Worm (Caenorhabditis elegans) whole organism, early embryonic: Measurements from ENCODE around the gene lurp-1.

ENCODE experiments used
- B0310.2 ChIP-seq: sonication (generic microtip); optimal IDR thresholded peaks from 2 replicates; lab custom pipeline; 2016; ENCODE audit warnings: mild to moderate bottlenecking, missing genetic modification characterization, missing compliant biosample characterization
- hmg-4 ChIP-seq: fragments of 200-800 bp; sonication (Bioruptor generic); optimal IDR thresholded peaks from 2 replicates; lab custom pipeline; 2018; ENCODE audit warnings: mild to moderate bottlenecking, missing genetic modification characterization, missing compliant biosample characterization

DNA sequence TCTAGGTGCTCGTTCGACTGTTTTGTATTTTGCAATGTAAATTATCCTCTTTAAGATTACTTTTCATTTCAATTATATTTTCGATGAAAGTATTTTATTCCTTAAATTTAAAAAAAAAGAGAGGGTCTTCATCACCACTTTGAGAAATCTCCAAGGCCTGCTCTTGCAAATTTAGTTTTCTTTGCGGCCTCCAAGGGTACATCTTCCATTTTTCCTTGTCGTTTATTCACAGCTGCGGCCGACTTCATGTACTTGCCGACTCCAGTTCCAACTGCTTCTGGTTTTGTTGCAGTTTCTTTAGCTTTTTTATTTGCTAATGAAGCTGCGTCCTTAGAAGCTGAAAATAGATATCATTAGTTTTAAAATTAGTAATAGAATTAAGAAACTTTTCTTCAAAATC is 10.0 kb upstream of the lurp-1 start:
- TF ChIP-seq B0310.2 (tag; lab: Kevin White, UChicago) (no peak), hmg-4 (GFP tag; lab: Kevin White, UChicago) (no peak)
